Worm (Caenorhabditis elegans): ENCODE results near the gene flp-16.

DNA sequence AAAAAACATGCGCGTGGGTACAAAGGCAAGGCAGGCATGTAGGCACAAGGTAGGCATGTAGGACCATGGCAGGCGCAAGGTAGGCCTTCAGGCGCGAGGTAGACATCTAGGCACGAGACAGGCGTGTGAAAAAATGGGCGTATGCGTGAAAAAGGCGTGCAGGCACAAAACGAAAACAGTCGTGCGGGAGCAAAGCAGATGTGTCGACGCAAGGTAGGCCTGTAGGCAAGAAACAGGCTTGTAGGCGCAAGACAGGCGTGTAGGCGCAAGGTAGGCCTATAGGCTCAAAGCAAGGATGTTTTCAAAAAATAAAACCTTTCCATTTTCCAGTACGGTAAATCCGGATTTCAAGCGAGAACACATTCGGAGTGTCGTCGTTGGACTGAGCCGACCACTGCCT is 43.6 kb downstream of the flp-16 start:
- TF ChIP-seq hnd-1 (tag; optimal IDR thresholded peaks at IDR 0.05) (no peak), flt-1 (GFP tag; IDR thresholded peaks at IDR 0.05) (no peak), tbx-37 (GFP tag; conservative IDR thresholded peaks at IDR 0.05) (no peak), ama-1 (optimal IDR thresholded peaks at IDR 0.05) (no peak), scrt-1 (GFP tag; IDR thresholded peaks at IDR 0.05) (no peak), tra-4 (tag; optimal IDR thresholded peaks at IDR 0.05) (no peak), pes-1 (GFP tag; IDR thresholded peaks at IDR 0.05) (no peak), F13C5.2 (tag; optimal IDR thresholded peaks at IDR 0.05) (no peak), hmg-4 (GFP tag; optimal IDR thresholded peaks at IDR 0.05) (no peak), tbx-11 (GFP tag; IDR thresholded peaks at IDR 0.05) (no peak), B0310.2 (tag; optimal IDR thresholded peaks at IDR 0.05) (no peak)

All from whole organism, early embryonic.